Fruit fly (Drosophila melanogaster) whole organism, embryonic: ENCODE results near the gene Vm26Aa.

Source experiments
- B-H1 ChIP-seq: fragments of 200-800 bp; sonication (Bioruptor generic); IDR thresholded peaks from 3 replicates; pipeline ENCODE4 v1.3.6; 2022; ENCODE audit warnings: missing biosample characterization, missing genetic modification characterization
- BEAF-32 ChIP-seq: fragments of 200-800 bp; sonication (Bioruptor generic); optimal IDR thresholded peaks from 3 replicates; lab custom pipeline; 2017; ENCODE audit warnings: missing biosample characterization, missing genetic modification characterization, mild to moderate bottlenecking, moderate library complexity, missing genetic modification reagents
- CG10267 ChIP-seq: fragments of 200-800 bp; sonication (Bioruptor generic); optimal IDR thresholded peaks from 2 replicates; lab custom pipeline; 2018; ENCODE audit warnings: missing biosample characterization, mild to moderate bottlenecking, missing genetic modification characterization, moderate library complexity
- CG11085 ChIP-seq: fragments of 200-800 bp; sonication (Bioruptor generic); IDR thresholded peaks from 2 replicates; pipeline ENCODE4 v1.3.6; 2022; ENCODE audit warnings: missing biosample characterization, missing genetic modification characterization
- CG15269 ChIP-seq: fragments of 200-800 bp; sonication (Bioruptor generic); optimal IDR thresholded peaks from 2 replicates; lab custom pipeline; 2018; ENCODE audit warnings: missing biosample characterization, mild to moderate bottlenecking, missing genetic modification characterization, moderate library complexity
- CG1529 ChIP-seq: fragments of 200-800 bp; sonication (Bioruptor generic); optimal IDR thresholded peaks from 3 replicates; lab custom pipeline; 2018; ENCODE audit warnings: missing biosample characterization, missing genetic modification characterization
- CG1603 ChIP-seq: fragments of 200-800 bp; sonication (Bioruptor generic); optimal IDR thresholded peaks from 2 replicates; lab custom pipeline; 2019; ENCODE audit warnings: missing biosample characterization, mild to moderate bottlenecking, missing genetic modification characterization, moderate library complexity
- CG1647 ChIP-seq: fragments of 200-800 bp; sonication (Bioruptor generic); optimal IDR thresholded peaks from 3 replicates; lab custom pipeline; 2016; ENCODE audit warnings: missing biosample characterization, missing genetic modification characterization
- CG18011 ChIP-seq: fragments of 200-800 bp; sonication (Bioruptor generic); optimal IDR thresholded peaks from 2 replicates; lab custom pipeline; 2017; ENCODE audit warnings: missing biosample characterization, missing genetic modification characterization, mild to moderate bottlenecking, moderate library complexity, missing genotype
- CG18476 ChIP-seq: fragments of 200-800 bp; sonication (Bioruptor generic); optimal IDR thresholded peaks from 2 replicates; lab custom pipeline; 2016; ENCODE audit warnings: missing biosample characterization, mild to moderate bottlenecking, missing genetic modification characterization
- CG2199 ChIP-seq: fragments of 200-800 bp; sonication (Bioruptor generic); IDR thresholded peaks from 3 replicates; pipeline ENCODE4 v1.3.6; 2022; ENCODE audit warnings: missing biosample characterization, missing genetic modification characterization
- CG31365 ChIP-seq: fragments of 200-800 bp; sonication (Bioruptor generic); optimal IDR thresholded peaks from 2 replicates; lab custom pipeline; 2018; ENCODE audit warnings: missing biosample characterization, mild to moderate bottlenecking, missing genetic modification characterization
- CG34376 ChIP-seq: fragments of 200-800 bp; sonication (Bioruptor generic); optimal IDR thresholded peaks from 2 replicates; lab custom pipeline; 2018; ENCODE audit warnings: missing biosample characterization, mild to moderate bottlenecking, missing genetic modification characterization
- CG3995 ChIP-seq: fragments of 200-800 bp; sonication (Bioruptor generic); optimal IDR thresholded peaks from 3 replicates; lab custom pipeline; 2016; ENCODE audit warnings: missing biosample characterization, missing genetic modification characterization
- CG4282 ChIP-seq: fragments of 200-800 bp; sonication (Bioruptor generic); optimal IDR thresholded peaks from 2 replicates; lab custom pipeline; 2016; ENCODE audit warnings: missing biosample characterization, missing genetic modification characterization
- Dbx ChIP-seq: fragments of 200-800 bp; sonication (Bioruptor generic); IDR thresholded peaks from 3 replicates; pipeline ENCODE4 v1.3.6; 2022; ENCODE audit warnings: missing biosample characterization, missing genetic modification characterization
- Dek ChIP-seq: fragments of 200-800 bp; sonication (Bioruptor generic); optimal IDR thresholded peaks from 3 replicates; lab custom pipeline; 2019; ENCODE audit warnings: missing biosample characterization, mild to moderate bottlenecking, missing genetic modification characterization, moderate library complexity
- Ets65A ChIP-seq: fragments of 200-800 bp; sonication (Bioruptor generic); peaks from one replicate; lab custom pipeline; 2016; ENCODE audit warnings: missing biosample characterization, missing genetic modification characterization
- GATAe ChIP-seq: fragments of 200-800 bp; sonication (Bioruptor generic); conservative IDR thresholded peaks from 2 replicates; pipeline ENCODE4 v1.3.6; 2022; ENCODE audit warnings: missing biosample characterization, missing genetic modification characterization
- Gsc ChIP-seq: fragments of 200-800 bp; sonication (Bioruptor generic); IDR thresholded peaks from 2 replicates; pipeline ENCODE4 v1.3.6; 2022; ENCODE audit warnings: missing biosample characterization, missing genetic modification characterization
- Hey ChIP-seq: fragments of 200-800 bp; sonication (Bioruptor generic); optimal IDR thresholded peaks from 3 replicates; lab custom pipeline; 2018; ENCODE audit warnings: missing biosample characterization, mild to moderate bottlenecking, missing genetic modification characterization
- Hr51 ChIP-seq, 2 experiments: fragments of 200-800 bp; sonication (Bioruptor generic); optimal IDR thresholded peaks; 2 replicates in 1 of 2; 3 replicates in 1 of 2; lab custom pipeline; 2016 to 2018; ENCODE audit warnings: missing biosample characterization in 2 of 2, missing genetic modification characterization in 2 of 2, mild to moderate bottlenecking in 1 of 2, moderate library complexity in 1 of 2
- NfI ChIP-seq: fragments of 200-800 bp; sonication (Bioruptor generic); optimal IDR thresholded peaks from 3 replicates; lab custom pipeline; 2018; ENCODE audit warnings: missing biosample characterization, mild to moderate bottlenecking, missing genetic modification characterization, moderate library complexity
- Pdp1 ChIP-seq, 2 experiments: fragments of 200-800 bp; sonication (Bioruptor generic); optimal IDR thresholded peaks; 3 replicates each; lab custom pipeline; 2016; ENCODE audit warnings: missing biosample characterization in 2 of 2, missing genetic modification characterization in 2 of 2, mild to moderate bottlenecking in 1 of 2, moderate library complexity in 1 of 2
- Rx ChIP-seq: fragments of 200-800 bp; sonication (Bioruptor generic); IDR thresholded peaks from 2 replicates; pipeline ENCODE4 v1.3.6; 2022; ENCODE audit warnings: missing biosample characterization, missing genetic modification characterization
- Sin3A ChIP-seq: fragments of >200 bp; optimal IDR thresholded peaks from 2 replicates; lab custom pipeline; 2018
- Sry-δ ChIP-seq: fragments of 200-800 bp; sonication (Bioruptor generic); optimal IDR thresholded peaks from 2 replicates; lab custom pipeline; 2016; ENCODE audit warnings: missing biosample characterization, missing genetic modification characterization
- Ssrp ChIP-seq: fragments of 200-800 bp; sonication (Bioruptor generic); optimal IDR thresholded peaks from 2 replicates; lab custom pipeline; 2018; ENCODE audit warnings: missing biosample characterization, mild to moderate bottlenecking, missing genetic modification characterization, moderate library complexity
- ara ChIP-seq: fragments of 200-800 bp; sonication (Bioruptor generic); IDR thresholded peaks from 2 replicates; pipeline ENCODE4 v1.3.6; 2022; ENCODE audit warnings: missing biosample characterization, missing genetic modification characterization
- cg ChIP-seq: fragments of 200-800 bp; sonication (Bioruptor generic); optimal IDR thresholded peaks from 3 replicates; lab custom pipeline; 2019; ENCODE audit warnings: missing biosample characterization, mild to moderate bottlenecking, missing genetic modification characterization, moderate library complexity
- chinmo ChIP-seq: fragments of 200-800 bp; sonication (Bioruptor generic); IDR thresholded peaks from 4 replicates; pipeline ENCODE4 v1.3.6; 2022; ENCODE audit warnings: missing biosample characterization, missing genetic modification characterization; ENCODE audit not compliant: partially characterized antibody
- ci ChIP-seq: fragments of 200-800 bp; sonication (Bioruptor generic); IDR thresholded peaks from 3 replicates; pipeline ENCODE4 v1.3.6; 2022; ENCODE audit warnings: missing biosample characterization, missing genetic modification characterization
- crol ChIP-seq: fragments of 200-800 bp; sonication (Bioruptor generic); IDR thresholded peaks from 2 replicates; pipeline ENCODE4 v1.3.6; 2022; ENCODE audit warnings: missing biosample characterization, missing genetic modification characterization
- dati ChIP-seq: fragments of 200-800 bp; sonication (Bioruptor generic); IDR thresholded peaks from 2 replicates; pipeline ENCODE4 v1.3.6; 2022; ENCODE audit warnings: missing biosample characterization, missing genetic modification characterization
- dpn ChIP-seq, 2 experiments: fragments of 200-800 bp; sonication (Bioruptor generic); optimal IDR thresholded peaks; 3 replicates each; lab custom pipeline; 2016; ENCODE audit warnings: missing biosample characterization in 2 of 2, missing genetic modification characterization in 2 of 2
- dysf ChIP-seq: fragments of 200-800 bp; sonication (Bioruptor generic); IDR thresholded peaks from 3 replicates; pipeline ENCODE4 v1.3.6; 2022; ENCODE audit warnings: missing biosample characterization, missing genetic modification characterization
- en ChIP-seq: fragments of 200-800 bp; sonication (Bioruptor generic); optimal IDR thresholded peaks from 2 replicates; lab custom pipeline; 2016; ENCODE audit warnings: missing biosample characterization, missing genetic modification characterization
- exex ChIP-seq: fragments of 200-800 bp; sonication (Bioruptor generic); optimal IDR thresholded peaks from 4 replicates; lab custom pipeline; 2018; ENCODE audit warnings: missing biosample characterization, mild to moderate bottlenecking, missing genetic modification characterization, moderate library complexity
- gfzf ChIP-seq: fragments of 200-800 bp; sonication (Bioruptor generic); optimal IDR thresholded peaks from 2 replicates; lab custom pipeline; 2016; ENCODE audit warnings: missing biosample characterization, mild to moderate bottlenecking, missing genetic modification characterization, moderate library complexity
- grn ChIP-seq: fragments of 200-800 bp; sonication (Bioruptor generic); optimal IDR thresholded peaks from 3 replicates; lab custom pipeline; 2017; ENCODE audit warnings: missing biosample characterization, missing genetic modification characterization
- gsb-n ChIP-seq: fragments of 200-800 bp; sonication (Bioruptor generic); optimal IDR thresholded peaks from 3 replicates; lab custom pipeline; 2018; ENCODE audit warnings: missing biosample characterization, mild to moderate bottlenecking, missing genetic modification characterization
- klu ChIP-seq: fragments of 200-800 bp; sonication (Bioruptor generic); IDR thresholded peaks from 2 replicates; pipeline ENCODE4 v1.3.6; 2022; ENCODE audit warnings: missing biosample characterization, missing genetic modification characterization
- mirr ChIP-seq: fragments of 200-800 bp; sonication (Bioruptor generic); optimal IDR thresholded peaks from 3 replicates; lab custom pipeline; 2018; ENCODE audit warnings: missing biosample characterization, mild to moderate bottlenecking, missing genetic modification characterization
- org-1 ChIP-seq: fragments of 200-800 bp; sonication (Bioruptor generic); optimal IDR thresholded peaks from 2 replicates; lab custom pipeline; 2017; ENCODE audit warnings: missing biosample characterization, missing genetic modification characterization
- pros ChIP-seq: fragments of 200-800 bp; sonication (Bioruptor generic); optimal IDR thresholded peaks from 3 replicates; lab custom pipeline; 2019; ENCODE audit warnings: missing biosample characterization, mild to moderate bottlenecking, missing genetic modification characterization, moderate library complexity
- scrt ChIP-seq: fragments of 200-800 bp; sonication (Bioruptor generic); optimal IDR thresholded peaks from 2 replicates; lab custom pipeline; 2018; ENCODE audit warnings: missing biosample characterization, mild to moderate bottlenecking, missing genetic modification characterization, moderate library complexity
- sens-2 ChIP-seq: fragments of 200-800 bp; sonication (Bioruptor generic); IDR thresholded peaks from 2 replicates; pipeline ENCODE4 v1.3.6; 2022; ENCODE audit warnings: missing biosample characterization, missing genetic modification characterization
- sug ChIP-seq: fragments of 200-800 bp; optimal IDR thresholded peaks from 2 replicates; lab custom pipeline; 2019; ENCODE audit warnings: missing biosample characterization, mild to moderate bottlenecking, missing genetic modification characterization, moderate library complexity
- ttk ChIP-seq: fragments of 200-800 bp; sonication (Bioruptor generic); IDR thresholded peaks from 2 replicates; pipeline ENCODE4 v2.1.2; 2022; ENCODE audit warnings: missing biosample characterization, missing genetic modification characterization

Gene Vm26Aa

dm6 chr2L:5988115-5989092 lies 28.3 kb upstream of the Vm26Aa start:
- TF ChIP-seq Rx (GFP tag; lab: Robert Waterston, UW) (no peak), Ssrp (no peak), dati (GFP tag; lab: Robert Waterston, UW) (no peak), CG2199 (peak; percentile 77; the same call in 1 of the 3 replicates), Sin3A (no peak), chinmo (GFP tag; lab: Robert Waterston, UW) (peak; percentile 53; the same call in 1 of the 4 replicates), exex (tag; lab: Kevin White, UChicago) (peak; percentile 78), BEAF-32 (GFP tag; lab: Kevin White, UChicago) (no peak), sens-2 (GFP tag; lab: Robert Waterston, UW) (0 out of 2 replicates have a peak, but pooled peaks have one; percentile 37), gfzf (GFP tag; lab: Kevin White, UChicago) (no peak), CG1529 (GFP tag; lab: Kevin White, UChicago) (no peak), sug (tag; lab: Kevin White, UChicago) (peak; percentile 40), B-H1 (GFP tag; lab: Robert Waterston, UW) (no peak), mirr (peak; percentile 37), dpn (GFP tag; optimal IDR thresholded peaks at IDR 0.05; lab: Kevin White, UChicago) (no peak), Dbx (GFP tag; lab: Robert Waterston, UW) (peak; percentile 16; the same call in 1 of the 3 replicates), CG31365 (tag; lab: Kevin White, UChicago) (no peak), CG1647 (no peak), CG1603 (tag; lab: Kevin White, UChicago) (no peak), ci (0 out of 3 replicates have a peak, but pooled peaks have one; percentile 21), ara (GFP tag; lab: Robert Waterston, UW) (0 out of 2 replicates have a peak, but pooled peaks have one; percentile 31), klu (GFP tag; lab: Robert Waterston, UW) (no peak), GATAe (peak; percentile 64; the same call in 1 of the 2 replicates), dysf (GFP tag; lab: Robert Waterston, UW) (no peak), Pdp1 (GFP tag; optimal IDR thresholded peaks at IDR 0.05; lab: Kevin White, UChicago) (peak in 1 of 2 experiments; percentile 68), Ets65A (GFP tag; lab: Kevin White, UChicago) (peak; percentile 61), NfI (GFP tag; lab: Kevin White, UChicago) (no peak), CG11085 (GFP tag; lab: Robert Waterston, UW) (no peak), Sry-δ (no peak), CG18476 (GFP tag; lab: Kevin White, UChicago) (no peak), grn (GFP tag; lab: Kevin White, UChicago) (peak; percentile 80), Hey (tag; lab: Kevin White, UChicago) (peak; percentile 98), ttk (no peak), CG34376 (GFP tag; lab: Kevin White, UChicago) (peak; percentile 36), org-1 (GFP tag; lab: Kevin White, UChicago) (no peak)
- TF ChIP-seq, all 482 proteins: peak for 15

dm6 chr2L:5986940-5987339 lies 26.8 kb upstream of the Vm26Aa start:
- TF ChIP-seq en (GFP tag; lab: Kevin White, UChicago) (no peak), CG15269 (tag; lab: Kevin White, UChicago) (no peak), CG34376 (GFP tag; lab: Kevin White, UChicago) (peak; percentile 75), gsb-n (tag; lab: Kevin White, UChicago) (peak; percentile 72), CG4282 (GFP tag; lab: Kevin White, UChicago) (peak; percentile 15), CG3995 (GFP tag; lab: Kevin White, UChicago) (peak; percentile 85), CG18011 (GFP tag; lab: Kevin White, UChicago) (peak; percentile 32), mirr (peak; percentile 31), Gsc (GFP tag; lab: Robert Waterston, UW) (no peak), CG10267 (peak; percentile 73), Hr51 (GFP tag; optimal IDR thresholded peaks at IDR 0.05; lab: Kevin White, UChicago) (no peak), Dek (no peak), crol (no peak), scrt (GFP tag; lab: Kevin White, UChicago) (no peak), pros (GFP tag; lab: Kevin White, UChicago) (peak; percentile 1), cg (GFP tag; lab: Kevin White, UChicago) (peak; percentile 21)
